Fruit fly (Drosophila melanogaster): Measurements from ENCODE around the gene Scsalpha1.
A peak's percentile ranks its signal among the peaks of the same experiment; 100 is the strongest.

Scsalpha1 gene

dm6 chr3L:3766704-3767103 is 47.3 kb upstream of the Scsalpha1 start:
- TF ChIP-seq amos (GFP tag; IDR thresholded peaks at IDR 0.05; ENCODE audit: partially characterized antibody) (peak; percentile 61; the same call in 1 of the 2 replicates), Mes4 (GFP tag; optimal IDR thresholded peaks at IDR 0.05) (no peak), Hr3 (GFP tag; optimal IDR thresholded peaks at IDR 0.05) (no peak), Bgb (GFP tag; IDR thresholded peaks at IDR 0.05; ENCODE audit: partially characterized antibody) (peak; percentile 21; the same call in 1 of the 2 replicates), CG2199 (GFP tag; IDR thresholded peaks at IDR 0.05) (0 out of 3 replicates have a peak, but pooled peaks have one; percentile 64), dmrt99B (tag; optimal IDR thresholded peaks at IDR 0.05) (no peak), knrl (GFP tag; IDR thresholded peaks at IDR 0.05; ENCODE audit: partially characterized antibody) (peak; percentile 32; the same call in 1 of the 3 replicates), CTCF (GFP tag; optimal IDR thresholded peaks at IDR 0.05) (peak; percentile 47), CG31365 (tag; optimal IDR thresholded peaks at IDR 0.05) (peak; percentile 43), CG13287 (GFP tag; IDR thresholded peaks at IDR 0.05; ENCODE audit: partially characterized antibody) (peak; percentile 10; the same call in 1 of the 2 replicates), E2f1 (GFP tag; IDR thresholded peaks at IDR 0.05) (no peak), CG9727 (GFP tag; optimal IDR thresholded peaks at IDR 0.05) (no peak)

dm6 chr3L:3767825-3768224 is 46.2 kb upstream of the Scsalpha1 start:
- TF ChIP-seq H2.0 (GFP tag; IDR thresholded peaks at IDR 0.05), result peak; percentile 75
- TF ChIP-seq Gug (GFP tag; IDR thresholded peaks at IDR 0.05), result peak; percentile 23; the same call in 1 of the 4 replicates
- TF ChIP-seq pum (GFP tag; optimal IDR thresholded peaks at IDR 0.05), result peak; percentile 65
- peak; percentile 74; the same call in 1 of the 3 replicates for TF ChIP-seq CG6175 (GFP tag; IDR thresholded peaks at IDR 0.05)
- peak; percentile 56 for TF ChIP-seq Oaz (GFP tag; IDR thresholded peaks at IDR 0.05)
- no peak for TF ChIP-seq Trl (optimal IDR thresholded peaks at IDR 0.05)
- peak; percentile 57 for TF ChIP-seq Trl (GFP tag; optimal IDR thresholded peaks at IDR 0.05)
- peak; percentile 76 for TF ChIP-seq NfI (GFP tag; optimal IDR thresholded peaks at IDR 0.05)
- peak; percentile 42 for TF ChIP-seq CG15269 (tag; optimal IDR thresholded peaks at IDR 0.05)
- TF ChIP-seq pb (GFP tag; optimal IDR thresholded peaks at IDR 0.05), result peak; percentile 42
- peak; percentile 33; the same call in 1 of the 2 replicates for TF ChIP-seq Bgb (GFP tag; IDR thresholded peaks at IDR 0.05; ENCODE audit: partially characterized antibody)
- peak; percentile 59 for TF ChIP-seq Awh (GFP tag; IDR thresholded peaks at IDR 0.05)
- TF ChIP-seq CG7963 (GFP tag; IDR thresholded peaks at IDR 0.05; ENCODE audit: partially characterized antibody), result 0 out of 3 replicates have a peak, but pooled peaks have one; percentile 14
- TF ChIP-seq HmgD (GFP tag; optimal IDR thresholded peaks at IDR 0.05), result peak; percentile 74
- peak; percentile 30 for TF ChIP-seq CG12659 (GFP tag; optimal IDR thresholded peaks at IDR 0.05)
- TF ChIP-seq ERR (GFP tag; optimal IDR thresholded peaks at IDR 0.05), result no peak
- peak; percentile 40 for TF ChIP-seq Myb (GFP tag; optimal IDR thresholded peaks at IDR 0.05)
- peak; percentile 50 for TF ChIP-seq CG10959 (GFP tag; IDR thresholded peaks at IDR 0.05)
- TF ChIP-seq HLH54F (GFP tag; optimal IDR thresholded peaks at IDR 0.05), result peak; percentile 12
- TF ChIP-seq HHEX (GFP tag; optimal IDR thresholded peaks at IDR 0.05), result peak; percentile 3
- no peak; the same call in 2 of the 3 replicates for TF ChIP-seq CG16813 (GFP tag; IDR thresholded peaks at IDR 0.05; ENCODE audit: partially characterized antibody)
- TF ChIP-seq CG17385 (GFP tag; optimal IDR thresholded peaks at IDR 0.05), result peak; percentile 60
- TF ChIP-seq nerfin-2 (GFP tag; IDR thresholded peaks at IDR 0.05; ENCODE audit: partially characterized antibody), result peak; percentile 32; the same call in 1 of the 2 replicates
- TF ChIP-seq CTCF (GFP tag; optimal IDR thresholded peaks at IDR 0.05), result peak; percentile 92
- no peak for TF ChIP-seq Tbp (GFP tag; optimal IDR thresholded peaks at IDR 0.05)
- TF ChIP-seq kah (GFP tag; optimal IDR thresholded peaks at IDR 0.05), result no peak
- no peak for TF ChIP-seq CG5245 (GFP tag; optimal IDR thresholded peaks at IDR 0.05)
- no peak for TF ChIP-seq exex (tag; optimal IDR thresholded peaks at IDR 0.05)
- TF ChIP-seq CG14014 (GFP tag; IDR thresholded peaks at IDR 0.05), result peak; percentile 51; the same call in 1 of the 2 replicates
- no peak for TF ChIP-seq gro (GFP tag; optimal IDR thresholded peaks at IDR 0.05)
- peak; percentile 48 for TF ChIP-seq sug (tag; optimal IDR thresholded peaks at IDR 0.05)
- peak; percentile 26 for TF ChIP-seq org-1 (GFP tag; optimal IDR thresholded peaks at IDR 0.05)
- TF ChIP-seq lmd (GFP tag; IDR thresholded peaks at IDR 0.05), result peak; percentile 52
- TF ChIP-seq CG4820 (GFP tag; optimal IDR thresholded peaks at IDR 0.05), result peak; percentile 23
- TF ChIP-seq CG3838 (GFP tag; optimal IDR thresholded peaks at IDR 0.05), result no peak
- TF ChIP-seq CG10366 (GFP tag; IDR thresholded peaks at IDR 0.05), result peak; percentile 59
- TF ChIP-seq toy (GFP tag; IDR thresholded peaks at IDR 0.05), result peak; percentile 42; the same call in 1 of the 2 replicates
- TF ChIP-seq CG12219 (GFP tag; optimal IDR thresholded peaks at IDR 0.05), result peak; percentile 70
- TF ChIP-seq E2f2 (GFP tag; IDR thresholded peaks at IDR 0.05), result peak; percentile 32
- peak; percentile 56 for TF ChIP-seq CG5953 (GFP tag; IDR thresholded peaks at IDR 0.05)

Data from whole organism, embryonic.